Worm (Caenorhabditis elegans) whole organism, L2 larva: ENCODE results near the gene coq-8.

Experiments used
- C34F6.9 ChIP-seq: fragments of 150-350 bp; optimal IDR thresholded peaks from 2 replicates; lab custom pipeline; 2014; ENCODE audit warnings: missing biosample characterization, missing genetic modification characterization
- F13H6.1 ChIP-seq: sonication (generic microtip); optimal IDR thresholded peaks from 2 replicates; lab custom pipeline; 2016; ENCODE audit warnings: missing genetic modification characterization, missing compliant biosample characterization
- R02D3.7 ChIP-seq: fragments of 150-350 bp; optimal IDR thresholded peaks from 2 replicates; lab custom pipeline; 2014; ENCODE audit warnings: missing biosample characterization, missing genetic modification characterization
- Y55F3AM.14 ChIP-seq: fragments of 200-800 bp; sonication (Bioruptor generic); optimal IDR thresholded peaks from 2 replicates; lab custom pipeline; 2018; ENCODE audit warnings: mild to moderate bottlenecking, missing genetic modification characterization, missing compliant biosample characterization
- ZK546.5 ChIP-seq: sonication (generic microtip); optimal IDR thresholded peaks from 2 replicates; lab custom pipeline; 2017; ENCODE audit warnings: missing biosample characterization, missing genetic modification characterization
- alr-1 ChIP-seq: fragments of 150-350 bp; optimal IDR thresholded peaks from 2 replicates; lab custom pipeline; 2014; ENCODE audit warnings: missing biosample characterization, missing genetic modification characterization
- aly-2 ChIP-seq: fragments of 150-350 bp; optimal IDR thresholded peaks from 2 replicates; lab custom pipeline; 2014; ENCODE audit warnings: missing biosample characterization, missing genetic modification characterization
- ama-1 ChIP-seq: fragments of 150-350 bp; optimal IDR thresholded peaks from 2 replicates; lab custom pipeline; 2018; ENCODE audit warnings: inconsistent platforms
- blmp-1 ChIP-seq: sonication (generic microtip); optimal IDR thresholded peaks from 2 replicates; lab custom pipeline; 2017; ENCODE audit warnings: missing genetic modification characterization, mild to moderate bottlenecking, missing compliant biosample characterization, antibody characterized with exemption, moderate library complexity; ENCODE audit not compliant: insufficient read depth
- ceh-16 ChIP-seq: fragments of 150-350 bp; optimal IDR thresholded peaks from 2 replicates; lab custom pipeline; 2014; ENCODE audit warnings: missing biosample characterization, missing genetic modification characterization
- ceh-82 ChIP-seq: fragments of 150-350 bp; optimal IDR thresholded peaks from 2 replicates; lab custom pipeline; 2014; ENCODE audit warnings: missing biosample characterization, missing genetic modification characterization
- crh-2 ChIP-seq: sonication (generic microtip); optimal IDR thresholded peaks from 2 replicates; lab custom pipeline; 2017; ENCODE audit warnings: missing biosample characterization, missing genetic modification characterization
- dmd-4 ChIP-seq: sonication (generic microtip); optimal IDR thresholded peaks from 2 replicates; lab custom pipeline; 2017; ENCODE audit warnings: missing biosample characterization, missing genetic modification characterization
- egl-27 ChIP-seq: sonication (generic microtip); optimal IDR thresholded peaks from 3 replicates; lab custom pipeline; 2017; ENCODE audit warnings: missing biosample characterization, missing genetic modification reagents, missing genetic modification characterization
- elt-1 ChIP-seq: fragments of 150-350 bp; optimal IDR thresholded peaks from 2 replicates; lab custom pipeline; 2014; ENCODE audit warnings: missing biosample characterization, missing genetic modification characterization
- elt-3 ChIP-seq: sonication (generic microtip); optimal IDR thresholded peaks from 2 replicates; lab custom pipeline; 2017; ENCODE audit warnings: missing biosample characterization, missing genetic modification characterization
- fos-1 ChIP-seq: fragments of 150-350 bp; optimal IDR thresholded peaks from 2 replicates; lab custom pipeline; 2014; ENCODE audit warnings: missing biosample characterization, missing genetic modification characterization
- gmeb-1 ChIP-seq: fragments of 150-350 bp; optimal IDR thresholded peaks from 2 replicates; lab custom pipeline; 2014; ENCODE audit warnings: missing biosample characterization, missing genetic modification characterization
- lin-11 ChIP-seq: fragments of 150-350 bp; sonication (generic microtip); optimal IDR thresholded peaks from 2 replicates; lab custom pipeline; 2014; ENCODE audit warnings: missing biosample characterization, missing genetic modification characterization, inconsistent platforms, mixed read lengths
- lin-13 ChIP-seq: fragments of 150-350 bp; optimal IDR thresholded peaks from 2 replicates; lab custom pipeline; 2014; ENCODE audit warnings: missing biosample characterization, missing genetic modification reagents, missing genetic modification characterization
- lin-39 ChIP-seq: fragments of 150-350 bp; optimal IDR thresholded peaks from 2 replicates; lab custom pipeline; 2014; ENCODE audit warnings: missing biosample characterization, missing genetic modification reagents, missing genetic modification characterization
- lsy-2 ChIP-seq, 2 experiments: fragments of 150-350 bp in 1 of 2; sonication (generic microtip) in 1 of 2; optimal IDR thresholded peaks; 2 replicates each; lab custom pipeline; 2014 to 2017; ENCODE audit warnings: missing biosample characterization in 2 of 2, missing genetic modification characterization in 2 of 2
- mab-5 ChIP-seq: fragments of 150-350 bp; optimal IDR thresholded peaks from 2 replicates; lab custom pipeline; 2014; ENCODE audit warnings: missing biosample characterization, missing genetic modification characterization
- mbf-1 ChIP-seq: sonication (generic microtip); optimal IDR thresholded peaks from 2 replicates; lab custom pipeline; 2017; ENCODE audit warnings: missing biosample characterization, missing genetic modification characterization
- mdl-1 ChIP-seq, 2 experiments: fragments of 150-350 bp in 1 of 2; sonication (generic microtip) in 1 of 2; optimal IDR thresholded peaks; 2 replicates each; lab custom pipeline; 2017; ENCODE audit warnings: missing biosample characterization in 2 of 2, missing genetic modification characterization in 2 of 2
- nhr-10 ChIP-seq: sonication (generic microtip); optimal IDR thresholded peaks from 2 replicates; lab custom pipeline; 2017; ENCODE audit warnings: missing biosample characterization, missing genetic modification characterization
- nhr-11 ChIP-seq: fragments of 150-350 bp; optimal IDR thresholded peaks from 2 replicates; lab custom pipeline; 2014; ENCODE audit warnings: missing biosample characterization, missing genetic modification characterization
- nhr-12 ChIP-seq: fragments of 150-350 bp; optimal IDR thresholded peaks from 2 replicates; lab custom pipeline; 2014; ENCODE audit warnings: missing biosample characterization, missing genetic modification characterization
- nhr-129 ChIP-seq: fragments of 150-350 bp; optimal IDR thresholded peaks from 2 replicates; lab custom pipeline; 2014; ENCODE audit warnings: missing biosample characterization, missing genetic modification characterization
- nhr-21 ChIP-seq: fragments of 150-350 bp; optimal IDR thresholded peaks from 2 replicates; lab custom pipeline; 2014; ENCODE audit warnings: missing biosample characterization, missing genetic modification characterization
- nhr-23 ChIP-seq: fragments of 150-350 bp; optimal IDR thresholded peaks from 2 replicates; lab custom pipeline; 2014; ENCODE audit warnings: missing biosample characterization, missing genetic modification reagents, missing genetic modification characterization
- nhr-237 ChIP-seq: fragments of 150-350 bp; optimal IDR thresholded peaks from 2 replicates; lab custom pipeline; 2014; ENCODE audit warnings: missing biosample characterization, missing genetic modification characterization
- nhr-25 ChIP-seq: fragments of 150-350 bp; sonication (generic microtip); optimal IDR thresholded peaks from 3 replicates; lab custom pipeline; 2014; ENCODE audit warnings: missing biosample characterization, missing genetic modification characterization
- nhr-6 ChIP-seq: fragments of 150-350 bp; optimal IDR thresholded peaks from 2 replicates; lab custom pipeline; 2014; ENCODE audit warnings: missing biosample characterization, missing genetic modification characterization
- nhr-77 ChIP-seq: fragments of 150-350 bp; optimal IDR thresholded peaks from 2 replicates; lab custom pipeline; 2014; ENCODE audit warnings: missing biosample characterization, missing genetic modification characterization
- peb-1 ChIP-seq: fragments of 150-350 bp; optimal IDR thresholded peaks from 2 replicates; lab custom pipeline; 2014; ENCODE audit warnings: missing biosample characterization, missing genetic modification characterization
- sem-4 ChIP-seq: fragments of 150-350 bp; optimal IDR thresholded peaks from 2 replicates; lab custom pipeline; 2014; ENCODE audit warnings: missing biosample characterization, missing genetic modification reagents, missing genetic modification characterization
- skn-1 ChIP-seq: sonication (generic microtip); optimal IDR thresholded peaks from 2 replicates; lab custom pipeline; 2017; ENCODE audit warnings: missing biosample characterization, missing genetic modification characterization
- sma-3 ChIP-seq: sonication (generic microtip); optimal IDR thresholded peaks from 2 replicates; lab custom pipeline; 2016; ENCODE audit warnings: missing genetic modification reagents, missing genetic modification characterization, missing compliant biosample characterization
- sma-9 ChIP-seq, 2 experiments: fragments of 150-350 bp in 1 of 2; sonication (generic microtip) in 1 of 2; optimal IDR thresholded peaks; 2 replicates each; lab custom pipeline; 2014 to 2016; ENCODE audit warnings: missing genetic modification characterization in 2 of 2, mild to moderate bottlenecking in 1 of 2, missing biosample characterization in 1 of 2, missing compliant biosample characterization in 1 of 2, missing genetic modification reagents in 1 of 2, moderate library complexity in 1 of 2
- snpc-4 ChIP-seq: fragments of 150-350 bp; optimal IDR thresholded peaks from 2 replicates; lab custom pipeline; 2014; ENCODE audit warnings: missing biosample characterization, missing genetic modification characterization
- unc-39 ChIP-seq: fragments of 150-350 bp; optimal IDR thresholded peaks from 2 replicates; lab custom pipeline; 2014; ENCODE audit warnings: missing biosample characterization, missing genetic modification characterization
- unc-55 ChIP-seq: fragments of 150-350 bp; sonication (generic microtip); optimal IDR thresholded peaks from 3 replicates; lab custom pipeline; 2014; ENCODE audit warnings: missing biosample characterization, missing genetic modification reagents, missing genetic modification characterization
- unc-62 ChIP-seq: fragments of 150-350 bp; optimal IDR thresholded peaks from 2 replicates; lab custom pipeline; 2014; ENCODE audit warnings: missing biosample characterization, missing genetic modification reagents, missing genetic modification characterization
- zag-1 ChIP-seq: fragments of 150-350 bp; optimal IDR thresholded peaks from 2 replicates; lab custom pipeline; 2014; ENCODE audit warnings: missing biosample characterization, missing genetic modification characterization
- ztf-1 ChIP-seq: fragments of 200-800 bp; sonication (Bioruptor generic); conservative IDR thresholded peaks from 2 replicates; pipeline ENCODE4 v1.3.6; 2022; ENCODE audit warnings: missing genetic modification characterization, missing compliant biosample characterization
- ztf-11 ChIP-seq: sonication (generic microtip); optimal IDR thresholded peaks from 2 replicates; lab custom pipeline; 2017; ENCODE audit warnings: missing biosample characterization, missing genetic modification characterization
- ztf-4 ChIP-seq: fragments of 150-350 bp; optimal IDR thresholded peaks from 2 replicates; lab custom pipeline; 2014; ENCODE audit warnings: missing biosample characterization, missing genetic modification characterization

The coq-8 gene

DNA sequence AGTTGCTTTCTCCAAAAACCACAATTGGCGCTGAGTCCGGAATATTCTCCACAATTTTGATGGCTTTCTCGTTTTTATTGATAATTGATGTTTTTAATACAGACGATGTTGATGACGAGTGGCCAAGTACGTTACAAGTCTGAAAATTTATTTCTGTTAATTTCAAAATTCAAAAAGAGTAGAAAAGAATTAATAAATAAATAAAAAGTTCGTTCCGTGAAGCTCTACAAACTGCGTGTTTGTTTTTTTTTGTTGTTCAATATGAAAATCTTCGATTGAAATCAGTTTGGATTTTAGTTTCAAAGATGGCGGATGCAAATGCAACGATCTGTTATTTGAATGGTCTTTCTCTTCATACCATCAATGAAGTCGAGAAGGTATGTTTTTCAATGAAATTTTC lies 47.7 kb downstream of the coq-8 start, which contains the start of gene F26F4.2:
F26F4.2 (plus strand) TSS at position 301 of the 400 bp plus-strand sequence.
- no peak for TF ChIP-seq lsy-2 (tag; optimal IDR thresholded peaks at IDR 0.05; lab: Kevin White, UChicago)
- TF ChIP-seq elt-1 (tag; lab: Kevin White, UChicago) = no peak
- no peak for TF ChIP-seq fos-1 (tag; lab: Kevin White, UChicago)
- TF ChIP-seq unc-55 (GFP tag; lab: Kevin White, UChicago) = no peak
- no peak for TF ChIP-seq sma-3 (GFP tag; lab: Kevin White, UChicago)
- no peak for TF ChIP-seq crh-2 (tag; lab: Kevin White, UChicago)
- no peak for TF ChIP-seq nhr-23 (tag; lab: Kevin White, UChicago)
- TF ChIP-seq nhr-10 = no peak
- TF ChIP-seq egl-27 (tag; lab: Kevin White, UChicago) = no peak

- peak; percentile 43 to 73 for TF ChIP-seq lsy-2 (tag; optimal IDR thresholded peaks at IDR 0.05; lab: Kevin White, UChicago)
- TF ChIP-seq unc-62 (GFP tag; lab: Kevin White, UChicago) = no peak
- TF ChIP-seq ztf-4 (tag; lab: Kevin White, UChicago) = no peak
- no peak for TF ChIP-seq ztf-11
- no peak for TF ChIP-seq elt-1 (tag; lab: Kevin White, UChicago)
- TF ChIP-seq nhr-11 (tag; lab: Kevin White, UChicago) = no peak
- TF ChIP-seq lin-13 (GFP tag; lab: Kevin White, UChicago) = peak; percentile 41
- no peak for TF ChIP-seq mbf-1 (tag; lab: Kevin White, UChicago)
- TF ChIP-seq dmd-4 (tag; lab: Kevin White, UChicago) = no peak
- no peak for TF ChIP-seq ama-1 (lab: Kevin White, UChicago)
- no peak for TF ChIP-seq ztf-1 (GFP tag; lab: Robert Waterston, UW)
- no peak for TF ChIP-seq R02D3.7 (tag; lab: Kevin White, UChicago)
- no peak for TF ChIP-seq nhr-77
- TF ChIP-seq nhr-6 (tag; lab: Kevin White, UChicago) = no peak
- no peak for TF ChIP-seq unc-39 (tag; lab: Kevin White, UChicago)
- TF ChIP-seq sem-4 = no peak
- TF ChIP-seq sma-3 (GFP tag; lab: Kevin White, UChicago) = peak; percentile 75
- TF ChIP-seq egl-27 (tag; lab: Kevin White, UChicago) = no peak
- TF ChIP-seq gmeb-1 (tag; lab: Kevin White, UChicago) = peak; percentile 53
- no peak for TF ChIP-seq ceh-16 (tag; lab: Kevin White, UChicago)
- no peak for TF ChIP-seq lin-11 (tag; lab: Kevin White, UChicago)
- TF ChIP-seq skn-1 (tag; lab: Kevin White, UChicago) = no peak
- peak; percentile 66 for TF ChIP-seq crh-2 (tag; lab: Kevin White, UChicago)
- TF ChIP-seq mab-5 (tag; lab: Kevin White, UChicago) = no peak
- peak; percentile 74 for TF ChIP-seq unc-55 (GFP tag; lab: Kevin White, UChicago)
- TF ChIP-seq snpc-4 (tag; lab: Kevin White, UChicago) = no peak
- peak; percentile 68 for TF ChIP-seq F13H6.1 (tag; lab: Kevin White, UChicago)
- no peak for TF ChIP-seq nhr-10
- no peak for TF ChIP-seq nhr-23 (tag; lab: Kevin White, UChicago)
- TF ChIP-seq nhr-21 (tag; lab: Kevin White, UChicago) = no peak
- TF ChIP-seq zag-1 = no peak
- no peak for TF ChIP-seq blmp-1 (tag; lab: Kevin White, UChicago)
- TF ChIP-seq peb-1 = no peak
- TF ChIP-seq C34F6.9 (tag; lab: Kevin White, UChicago) = peak; percentile 68
- no peak for TF ChIP-seq aly-2 (tag; lab: Kevin White, UChicago)
- no peak for TF ChIP-seq ZK546.5 (tag; lab: Kevin White, UChicago)
- no peak for TF ChIP-seq lin-39 (tag; lab: Kevin White, UChicago)
- no peak for TF ChIP-seq nhr-237
- TF ChIP-seq alr-1 = no peak
- TF ChIP-seq sma-9 (GFP tag; optimal IDR thresholded peaks at IDR 0.05; lab: Kevin White, UChicago) = peak; percentile 67
- TF ChIP-seq sma-9 (tag; optimal IDR thresholded peaks at IDR 0.05; lab: Kevin White, UChicago) = no peak
- TF ChIP-seq fos-1 (tag; lab: Kevin White, UChicago) = peak; percentile 11
- no peak for TF ChIP-seq nhr-129 (tag; lab: Kevin White, UChicago)
- TF ChIP-seq Y55F3AM.14 (GFP tag; lab: Kevin White, UChicago) = no peak
- no peak for TF ChIP-seq nhr-12 (tag; lab: Kevin White, UChicago)
- TF ChIP-seq nhr-25 (tag; lab: Kevin White, UChicago) = peak; percentile 44
- TF ChIP-seq ceh-82 (tag; lab: Kevin White, UChicago) = no peak
- TF ChIP-seq elt-3 (tag; lab: Kevin White, UChicago) = no peak
- TF ChIP-seq mdl-1 (tag; optimal IDR thresholded peaks at IDR 0.05; lab: Kevin White, UChicago) = no peak
Measured at ce11 chrIII:4912317-4912716, 49.1 kb downstream of the coq-8 start, which contains the start of the genes F26F4.9 and cee-1. TSS of gene F26F4.9 (minus strand) at chrIII:4912521. TSS of gene cee-1 (plus strand) at chrIII:4912699.
